Worm (Caenorhabditis elegans) whole organism, L2 larva: ENCODE measurements around the gene M153.5.

Experiments used
- C34F6.9 ChIP-seq: fragments of 150-350 bp; optimal IDR thresholded peaks from 2 replicates; lab custom pipeline; 2014; ENCODE audit warnings: missing biosample characterization, missing genetic modification characterization
- F13H6.1 ChIP-seq: sonication (generic microtip); optimal IDR thresholded peaks from 2 replicates; lab custom pipeline; 2016; ENCODE audit warnings: missing genetic modification characterization, missing compliant biosample characterization
- R02D3.7 ChIP-seq: fragments of 150-350 bp; optimal IDR thresholded peaks from 2 replicates; lab custom pipeline; 2014; ENCODE audit warnings: missing biosample characterization, missing genetic modification characterization
- ZK546.5 ChIP-seq: sonication (generic microtip); optimal IDR thresholded peaks from 2 replicates; lab custom pipeline; 2017; ENCODE audit warnings: missing biosample characterization, missing genetic modification characterization
- alr-1 ChIP-seq: fragments of 150-350 bp; optimal IDR thresholded peaks from 2 replicates; lab custom pipeline; 2014; ENCODE audit warnings: missing biosample characterization, missing genetic modification characterization
- aly-2 ChIP-seq: fragments of 150-350 bp; optimal IDR thresholded peaks from 2 replicates; lab custom pipeline; 2014; ENCODE audit warnings: missing biosample characterization, missing genetic modification characterization
- ama-1 ChIP-seq: fragments of 150-350 bp; optimal IDR thresholded peaks from 2 replicates; lab custom pipeline; 2018; ENCODE audit warnings: inconsistent platforms
- blmp-1 ChIP-seq: sonication (generic microtip); optimal IDR thresholded peaks from 2 replicates; lab custom pipeline; 2017; ENCODE audit warnings: missing genetic modification characterization, mild to moderate bottlenecking, missing compliant biosample characterization, antibody characterized with exemption, moderate library complexity; ENCODE audit not compliant: insufficient read depth
- ceh-16 ChIP-seq: fragments of 150-350 bp; optimal IDR thresholded peaks from 2 replicates; lab custom pipeline; 2014; ENCODE audit warnings: missing biosample characterization, missing genetic modification characterization
- ceh-82 ChIP-seq: fragments of 150-350 bp; optimal IDR thresholded peaks from 2 replicates; lab custom pipeline; 2014; ENCODE audit warnings: missing biosample characterization, missing genetic modification characterization
- crh-2 ChIP-seq: sonication (generic microtip); optimal IDR thresholded peaks from 2 replicates; lab custom pipeline; 2017; ENCODE audit warnings: missing biosample characterization, missing genetic modification characterization
- dmd-4 ChIP-seq: sonication (generic microtip); optimal IDR thresholded peaks from 2 replicates; lab custom pipeline; 2017; ENCODE audit warnings: missing biosample characterization, missing genetic modification characterization
- elt-1 ChIP-seq: fragments of 150-350 bp; optimal IDR thresholded peaks from 2 replicates; lab custom pipeline; 2014; ENCODE audit warnings: missing biosample characterization, missing genetic modification characterization
- elt-3 ChIP-seq: sonication (generic microtip); optimal IDR thresholded peaks from 2 replicates; lab custom pipeline; 2017; ENCODE audit warnings: missing biosample characterization, missing genetic modification characterization
- fos-1 ChIP-seq: fragments of 150-350 bp; optimal IDR thresholded peaks from 2 replicates; lab custom pipeline; 2014; ENCODE audit warnings: missing biosample characterization, missing genetic modification characterization
- lin-11 ChIP-seq: fragments of 150-350 bp; sonication (generic microtip); optimal IDR thresholded peaks from 2 replicates; lab custom pipeline; 2014; ENCODE audit warnings: missing biosample characterization, missing genetic modification characterization, inconsistent platforms, mixed read lengths
- lin-13 ChIP-seq: fragments of 150-350 bp; optimal IDR thresholded peaks from 2 replicates; lab custom pipeline; 2014; ENCODE audit warnings: missing biosample characterization, missing genetic modification reagents, missing genetic modification characterization
- lin-39 ChIP-seq: fragments of 150-350 bp; optimal IDR thresholded peaks from 2 replicates; lab custom pipeline; 2014; ENCODE audit warnings: missing biosample characterization, missing genetic modification reagents, missing genetic modification characterization
- lsy-2 ChIP-seq, 2 experiments: fragments of 150-350 bp in 1 of 2; sonication (generic microtip) in 1 of 2; optimal IDR thresholded peaks; 2 replicates each; lab custom pipeline; 2014 to 2017; ENCODE audit warnings: missing biosample characterization in 2 of 2, missing genetic modification characterization in 2 of 2
- mab-5 ChIP-seq: fragments of 150-350 bp; optimal IDR thresholded peaks from 2 replicates; lab custom pipeline; 2014; ENCODE audit warnings: missing biosample characterization, missing genetic modification characterization
- mdl-1 ChIP-seq, 2 experiments: fragments of 150-350 bp in 1 of 2; sonication (generic microtip) in 1 of 2; optimal IDR thresholded peaks; 2 replicates each; lab custom pipeline; 2017; ENCODE audit warnings: missing biosample characterization in 2 of 2, missing genetic modification characterization in 2 of 2
- nhr-11 ChIP-seq: fragments of 150-350 bp; optimal IDR thresholded peaks from 2 replicates; lab custom pipeline; 2014; ENCODE audit warnings: missing biosample characterization, missing genetic modification characterization
- nhr-12 ChIP-seq: fragments of 150-350 bp; optimal IDR thresholded peaks from 2 replicates; lab custom pipeline; 2014; ENCODE audit warnings: missing biosample characterization, missing genetic modification characterization
- nhr-23 ChIP-seq: fragments of 150-350 bp; optimal IDR thresholded peaks from 2 replicates; lab custom pipeline; 2014; ENCODE audit warnings: missing biosample characterization, missing genetic modification reagents, missing genetic modification characterization
- nhr-237 ChIP-seq: fragments of 150-350 bp; optimal IDR thresholded peaks from 2 replicates; lab custom pipeline; 2014; ENCODE audit warnings: missing biosample characterization, missing genetic modification characterization
- nhr-25 ChIP-seq: fragments of 150-350 bp; sonication (generic microtip); optimal IDR thresholded peaks from 3 replicates; lab custom pipeline; 2014; ENCODE audit warnings: missing biosample characterization, missing genetic modification characterization
- nhr-77 ChIP-seq: fragments of 150-350 bp; optimal IDR thresholded peaks from 2 replicates; lab custom pipeline; 2014; ENCODE audit warnings: missing biosample characterization, missing genetic modification characterization
- peb-1 ChIP-seq: fragments of 150-350 bp; optimal IDR thresholded peaks from 2 replicates; lab custom pipeline; 2014; ENCODE audit warnings: missing biosample characterization, missing genetic modification characterization
- sem-4 ChIP-seq: fragments of 150-350 bp; optimal IDR thresholded peaks from 2 replicates; lab custom pipeline; 2014; ENCODE audit warnings: missing biosample characterization, missing genetic modification reagents, missing genetic modification characterization
- skn-1 ChIP-seq: sonication (generic microtip); optimal IDR thresholded peaks from 2 replicates; lab custom pipeline; 2017; ENCODE audit warnings: missing biosample characterization, missing genetic modification characterization
- sma-3 ChIP-seq: sonication (generic microtip); optimal IDR thresholded peaks from 2 replicates; lab custom pipeline; 2016; ENCODE audit warnings: missing genetic modification reagents, missing genetic modification characterization, missing compliant biosample characterization
- sma-9 ChIP-seq, 2 experiments: fragments of 150-350 bp in 1 of 2; sonication (generic microtip) in 1 of 2; optimal IDR thresholded peaks; 2 replicates each; lab custom pipeline; 2014 to 2016; ENCODE audit warnings: missing genetic modification characterization in 2 of 2, mild to moderate bottlenecking in 1 of 2, missing biosample characterization in 1 of 2, missing compliant biosample characterization in 1 of 2, missing genetic modification reagents in 1 of 2, moderate library complexity in 1 of 2
- snpc-4 ChIP-seq: fragments of 150-350 bp; optimal IDR thresholded peaks from 2 replicates; lab custom pipeline; 2014; ENCODE audit warnings: missing biosample characterization, missing genetic modification characterization
- unc-39 ChIP-seq: fragments of 150-350 bp; optimal IDR thresholded peaks from 2 replicates; lab custom pipeline; 2014; ENCODE audit warnings: missing biosample characterization, missing genetic modification characterization
- unc-55 ChIP-seq: fragments of 150-350 bp; sonication (generic microtip); optimal IDR thresholded peaks from 3 replicates; lab custom pipeline; 2014; ENCODE audit warnings: missing biosample characterization, missing genetic modification reagents, missing genetic modification characterization
- unc-62 ChIP-seq: fragments of 150-350 bp; optimal IDR thresholded peaks from 2 replicates; lab custom pipeline; 2014; ENCODE audit warnings: missing biosample characterization, missing genetic modification reagents, missing genetic modification characterization
- ztf-1 ChIP-seq: fragments of 200-800 bp; sonication (Bioruptor generic); conservative IDR thresholded peaks from 2 replicates; pipeline ENCODE4 v1.3.6; 2022; ENCODE audit warnings: missing genetic modification characterization, missing compliant biosample characterization

The M153.5 gene

DNA sequence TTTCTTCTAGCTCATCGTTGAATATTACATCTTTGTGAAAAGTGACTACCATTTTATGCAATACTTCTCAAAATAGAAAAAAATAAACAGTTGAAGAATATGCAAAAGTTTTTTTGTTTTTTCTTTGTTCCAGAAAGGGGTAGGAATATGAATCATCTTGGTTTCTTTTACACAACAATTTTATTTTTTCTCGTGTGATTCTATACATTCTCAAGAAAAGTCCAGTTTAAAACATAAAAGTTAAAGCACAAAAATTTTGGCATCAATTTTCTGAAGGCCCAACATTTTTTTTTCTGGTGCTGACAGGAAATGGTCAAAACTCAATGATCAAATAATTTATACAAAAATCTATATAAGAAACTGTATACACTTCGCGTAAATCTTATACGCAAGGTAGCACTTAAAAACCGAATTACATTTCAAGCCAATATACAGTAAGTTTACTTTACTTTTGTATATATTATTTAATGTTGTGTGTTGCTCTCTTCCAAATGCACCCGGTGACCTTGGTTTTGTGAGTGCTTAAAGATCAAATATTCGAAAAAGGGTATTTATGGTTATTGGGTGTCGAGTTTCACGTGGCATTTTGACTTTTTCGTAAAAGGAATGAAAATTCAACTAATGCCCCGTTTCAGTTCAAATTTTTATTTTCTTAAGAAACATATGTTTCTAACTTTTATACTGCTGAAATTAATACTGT, 35.1 kb upstream of the M153.5 start, which contains the start of the genes W03G11.2 and lgc-13:
W03G11.2 (minus strand) TSS at position 101 of the 700 bp plus-strand sequence.
lgc-13 (plus strand) TSS at position 650 of the 700 bp plus-strand sequence.
- no peak for TF ChIP-seq unc-39
- TF ChIP-seq mdl-1 (tag; optimal IDR thresholded peaks at IDR 0.05; lab: Kevin White, UChicago), result no peak
- no peak for TF ChIP-seq aly-2 (tag; lab: Kevin White, UChicago)
- no peak for TF ChIP-seq ama-1 (lab: Kevin White, UChicago)
- no peak for TF ChIP-seq nhr-25 (tag; lab: Kevin White, UChicago)
- TF ChIP-seq nhr-11, result no peak
- TF ChIP-seq ceh-16, result no peak
- no peak for TF ChIP-seq sem-4 (tag; lab: Kevin White, UChicago)
- TF ChIP-seq crh-2 (tag; lab: Kevin White, UChicago), result no peak
- TF ChIP-seq mab-5 (tag; lab: Kevin White, UChicago), result no peak
- TF ChIP-seq sma-9 (GFP tag; optimal IDR thresholded peaks at IDR 0.05; lab: Kevin White, UChicago), result no peak
- no peak for TF ChIP-seq sma-9 (tag; optimal IDR thresholded peaks at IDR 0.05; lab: Kevin White, UChicago)
- no peak for TF ChIP-seq ceh-82 (tag; lab: Kevin White, UChicago)
- no peak for TF ChIP-seq ZK546.5 (tag; lab: Kevin White, UChicago)
- TF ChIP-seq lsy-2 (tag; optimal IDR thresholded peaks at IDR 0.05; lab: Kevin White, UChicago), result no peak
- TF ChIP-seq dmd-4 (tag; lab: Kevin White, UChicago), result no peak

DNA sequence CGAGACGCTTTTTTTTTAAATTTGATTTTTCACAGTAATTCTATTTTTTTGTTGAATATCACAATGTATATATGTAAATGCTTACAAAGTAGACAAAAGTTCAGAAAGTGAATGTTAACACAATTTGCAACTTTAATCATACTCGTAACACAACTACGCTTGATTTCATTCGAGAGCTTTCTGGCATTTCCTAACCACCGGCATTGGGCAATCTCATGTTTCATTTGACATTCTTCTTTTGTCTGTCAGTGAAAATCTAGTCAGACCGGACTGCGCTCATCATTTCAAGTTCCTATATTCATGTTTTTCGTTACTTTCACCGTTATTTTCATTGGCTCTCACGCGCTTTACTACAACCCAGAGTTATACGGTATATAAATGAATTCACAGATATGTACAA, 32.6 kb upstream of the M153.5 start, which contains the start of gene lgc-14:
lgc-14 (plus strand) TSS at position 301 of the 400 bp plus-strand sequence.
- TF ChIP-seq alr-1 (tag; lab: Kevin White, UChicago) (no peak), mab-5 (tag; lab: Kevin White, UChicago) (no peak), ceh-16 (no peak), fos-1 (no peak), lin-11 (tag; lab: Kevin White, UChicago) (no peak), crh-2 (tag; lab: Kevin White, UChicago) (no peak), unc-62 (GFP tag; lab: Kevin White, UChicago) (no peak), sem-4 (tag; lab: Kevin White, UChicago) (no peak), elt-1 (tag; lab: Kevin White, UChicago) (no peak), snpc-4 (no peak), nhr-77 (tag; lab: Kevin White, UChicago) (no peak), sma-3 (no peak), unc-39 (no peak), R02D3.7 (tag; lab: Kevin White, UChicago) (no peak)

DNA sequence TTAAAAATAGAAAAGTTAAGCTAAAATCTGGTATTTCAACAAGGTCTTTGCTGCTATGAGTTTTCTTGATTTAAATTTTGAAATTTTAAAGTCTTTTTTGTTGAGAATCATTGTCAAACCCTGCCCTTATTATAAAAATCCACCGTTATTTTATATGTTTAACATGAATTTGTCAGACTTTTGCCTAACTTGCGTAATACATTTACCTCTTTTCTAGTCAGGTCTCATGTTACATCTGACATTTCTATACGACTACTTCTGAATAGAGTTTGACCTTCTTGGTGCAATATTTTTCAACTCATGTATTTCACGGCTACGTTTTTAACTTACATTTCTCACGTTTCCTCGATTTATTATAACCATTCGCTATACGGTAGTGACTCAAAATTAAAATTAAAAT, 29.8 kb upstream of the M153.5 start, which contains the start of gene lgc-15:
lgc-15 (plus strand) TSS at position 301 of the 400 bp plus-strand sequence.
- TF ChIP-seq ceh-82 (tag; lab: Kevin White, UChicago) (no peak), nhr-23 (tag; lab: Kevin White, UChicago) (no peak), sma-3 (no peak), elt-3 (no peak), dmd-4 (tag; lab: Kevin White, UChicago) (no peak)

DNA sequence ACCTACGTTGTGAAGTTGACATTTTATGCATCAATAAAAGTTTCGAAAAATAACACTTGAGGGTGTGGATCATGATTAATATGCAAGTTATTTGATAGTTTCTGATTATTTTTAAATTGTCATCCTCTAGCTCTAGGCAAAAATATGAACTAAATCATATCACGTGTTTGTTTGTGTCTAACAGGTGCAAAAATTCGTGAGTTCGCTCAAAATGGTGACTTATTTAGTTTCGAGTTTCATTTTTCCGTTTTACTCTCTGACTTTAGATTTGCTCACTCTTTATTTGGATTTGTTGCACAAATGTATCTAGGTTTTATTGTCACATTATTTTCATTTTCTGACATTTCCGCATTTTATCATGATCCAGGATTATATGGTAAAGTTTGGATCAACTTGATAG, 25.5 kb upstream of the M153.5 start, which contains the start of gene lgc-16:
lgc-16 (plus strand) TSS at position 301 of the 400 bp plus-strand sequence.
- no peak for TF ChIP-seq unc-55
- TF ChIP-seq nhr-12 (tag; lab: Kevin White, UChicago), result no peak
- no peak for TF ChIP-seq fos-1
- no peak for TF ChIP-seq lin-39
- TF ChIP-seq F13H6.1, result no peak
- TF ChIP-seq nhr-237 (tag; lab: Kevin White, UChicago), result no peak
- no peak for TF ChIP-seq C34F6.9
- no peak for TF ChIP-seq ZK546.5 (tag; lab: Kevin White, UChicago)
- no peak for TF ChIP-seq lin-13 (GFP tag; lab: Kevin White, UChicago)
- TF ChIP-seq unc-39, result no peak
- TF ChIP-seq ztf-1, result no peak
- no peak for TF ChIP-seq elt-1 (tag; lab: Kevin White, UChicago)
- no peak for TF ChIP-seq mab-5 (tag; lab: Kevin White, UChicago)
- TF ChIP-seq blmp-1, result no peak
- TF ChIP-seq peb-1, result no peak
- no peak for TF ChIP-seq skn-1 (tag; lab: Kevin White, UChicago)
- no peak for TF ChIP-seq ceh-82 (tag; lab: Kevin White, UChicago)
- no peak for TF ChIP-seq ama-1 (lab: Kevin White, UChicago)
- no peak for TF ChIP-seq aly-2 (tag; lab: Kevin White, UChicago)
- TF ChIP-seq sma-9 (GFP tag; optimal IDR thresholded peaks at IDR 0.05; lab: Kevin White, UChicago), result no peak
- TF ChIP-seq sma-9 (tag; optimal IDR thresholded peaks at IDR 0.05; lab: Kevin White, UChicago), result no peak
